Worm (Caenorhabditis elegans) whole organism, L3 larva: ENCODE results near the gene dnc-1.

ENCODE experiments used
- aly-2 ChIP-seq: fragments of 150-350 bp; optimal IDR thresholded peaks from 2 replicates; lab custom pipeline; 2014; ENCODE audit warnings: missing biosample characterization, missing genetic modification characterization
- mdl-1 ChIP-seq: fragments of 150-350 bp; optimal IDR thresholded peaks from 2 replicates; lab custom pipeline; 2014; ENCODE audit warnings: missing biosample characterization, missing genetic modification characterization
- nhr-12 ChIP-seq: fragments of 150-350 bp; optimal IDR thresholded peaks from 2 replicates; lab custom pipeline; 2014; ENCODE audit warnings: missing biosample characterization, missing genetic modification characterization
- nhr-237 ChIP-seq: fragments of 150-350 bp; optimal IDR thresholded peaks from 2 replicates; lab custom pipeline; 2014; ENCODE audit warnings: missing biosample characterization, missing genetic modification characterization
- nhr-76 ChIP-seq: fragments of 150-350 bp; sonication (generic microtip); optimal IDR thresholded peaks from 5 replicates; lab custom pipeline; 2014; ENCODE audit warnings: missing biosample characterization, missing genetic modification characterization
- pha-4 ChIP-seq: fragments of 150-350 bp; optimal IDR thresholded peaks from 2 replicates; lab custom pipeline; 2014; ENCODE audit warnings: missing biosample characterization, missing genetic modification reagents, missing genetic modification characterization
- pqm-1 ChIP-seq: fragments of 150-350 bp; optimal IDR thresholded peaks from 2 replicates; lab custom pipeline; 2017; ENCODE audit warnings: missing biosample characterization, missing genetic modification characterization, inconsistent platforms
- snpc-4 ChIP-seq: fragments of 150-350 bp; optimal IDR thresholded peaks from 2 replicates; lab custom pipeline; 2014; ENCODE audit warnings: missing biosample characterization, missing genetic modification characterization

- TF ChIP-seq nhr-76 (no peak), nhr-12 (tag; lab: Kevin White, UChicago) (no peak), aly-2 (tag; lab: Kevin White, UChicago) (no peak), nhr-237 (no peak), snpc-4 (tag; lab: Kevin White, UChicago) (peak; percentile 26), pha-4 (tag; lab: Kevin White, UChicago) (peak; percentile 63), pqm-1 (peak; percentile 64), mdl-1 (tag; lab: Kevin White, UChicago) (peak; percentile 60)
Measured at ce11 chrIV:10935336-10935735, 2.3 kb upstream of the dnc-1 start.
